Worm (Caenorhabditis elegans) whole organism, young adult: ENCODE data around the gene clh-1.

Source experiments
- B0019.2 ChIP-seq: fragments of 200-800 bp; sonication (Bioruptor generic); conservative IDR thresholded peaks from 2 replicates; pipeline ENCODE4 v1.3.6; 2022; ENCODE audit warnings: missing genetic modification reagents, missing genetic modification characterization, missing compliant biosample characterization
- F10E7.11 ChIP-seq: sonication (generic microtip); optimal IDR thresholded peaks from 2 replicates; lab custom pipeline; 2017; ENCODE audit warnings: mild to moderate bottlenecking, missing genetic modification characterization, moderate library complexity, missing compliant biosample characterization
- F33H1.4 ChIP-seq: fragments of 200-800 bp; sonication (Bioruptor generic); IDR thresholded peaks from 2 replicates; pipeline ENCODE4 v1.3.6; 2022; ENCODE audit warnings: missing genetic modification reagents, missing genetic modification characterization, missing compliant biosample characterization
- F49E8.2 ChIP-seq: sonication (generic microtip); optimal IDR thresholded peaks from 3 replicates; lab custom pipeline; 2017; ENCODE audit warnings: missing genetic modification characterization, mild to moderate bottlenecking, missing compliant biosample characterization, antibody characterized with exemption, moderate library complexity; ENCODE audit not compliant: insufficient read depth
- F57C9.4 ChIP-seq: sonication (generic microtip); optimal IDR thresholded peaks from 2 replicates; lab custom pipeline; 2017; ENCODE audit warnings: mild to moderate bottlenecking, missing genetic modification characterization, missing compliant biosample characterization
- K11D2.4 ChIP-seq: fragments of 200-800 bp; sonication (Bioruptor generic); IDR thresholded peaks from 2 replicates; pipeline ENCODE4 v1.3.6; 2022; ENCODE audit warnings: missing genetic modification reagents, missing genetic modification characterization, missing compliant biosample characterization
- K12H6.12 ChIP-seq: fragments of 200-800 bp; sonication (Bioruptor generic); optimal IDR thresholded peaks from 2 replicates; lab custom pipeline; 2018; ENCODE audit warnings: mild to moderate bottlenecking, missing genetic modification characterization, missing compliant biosample characterization
- Y53F4B.3 ChIP-seq: fragments of 200-800 bp; sonication (Bioruptor generic); IDR thresholded peaks from 2 replicates; pipeline ENCODE4 v1.3.6; 2022; ENCODE audit warnings: missing genetic modification reagents, missing genetic modification characterization, missing compliant biosample characterization
- Y56A3A.18 ChIP-seq: fragments of 200-800 bp; sonication (Bioruptor generic); IDR thresholded peaks from 2 replicates; pipeline ENCODE4 v1.3.6; 2022; ENCODE audit warnings: missing genetic modification reagents, missing genetic modification characterization, missing compliant biosample characterization
- Y67H2A.10 ChIP-seq: fragments of 200-800 bp; sonication (Bioruptor generic); conservative IDR thresholded peaks from 2 replicates; pipeline ENCODE4 v1.3.6; 2022; ENCODE audit warnings: missing genetic modification reagents, missing genetic modification characterization, missing compliant biosample characterization
- Y79H2A.3 ChIP-seq: fragments of 200-800 bp; sonication (Bioruptor generic); conservative IDR thresholded peaks from 2 replicates; pipeline ENCODE4 v1.3.6; 2022; ENCODE audit warnings: missing genetic modification reagents, missing genetic modification characterization, missing compliant biosample characterization
- akir-1 ChIP-seq: fragments of 200-800 bp; sonication (Bioruptor generic); optimal IDR thresholded peaks from 2 replicates; lab custom pipeline; 2018; ENCODE audit warnings: mild to moderate bottlenecking, missing genetic modification characterization, moderate library complexity, missing compliant biosample characterization
- aptf-2 ChIP-seq: fragments of 200-800 bp; sonication (Bioruptor generic); conservative IDR thresholded peaks from 2 replicates; pipeline ENCODE4 v1.3.6; 2022; ENCODE audit warnings: missing genetic modification reagents, missing genetic modification characterization, missing compliant biosample characterization
- athp-1 ChIP-seq: sonication (generic microtip); optimal IDR thresholded peaks from 2 replicates; lab custom pipeline; 2017; ENCODE audit warnings: mild to moderate bottlenecking, missing genetic modification characterization, missing compliant biosample characterization
- attf-5 ChIP-seq: fragments of 200-800 bp; sonication (Bioruptor generic); optimal IDR thresholded peaks from 2 replicates; lab custom pipeline; 2018; ENCODE audit warnings: mild to moderate bottlenecking, missing genetic modification characterization, missing compliant biosample characterization
- ceh-100 ChIP-seq: fragments of 200-800 bp; sonication (Bioruptor generic); IDR thresholded peaks from 2 replicates; pipeline ENCODE4 v1.3.6; 2022; ENCODE audit warnings: missing genetic modification reagents, missing genetic modification characterization, missing compliant biosample characterization
- chd-7 ChIP-seq: sonication (generic microtip); optimal IDR thresholded peaks from 2 replicates; lab custom pipeline; 2016; ENCODE audit warnings: mild to moderate bottlenecking, missing genetic modification characterization, moderate library complexity, missing compliant biosample characterization
- efl-1 ChIP-seq: fragments of 150-350 bp; optimal IDR thresholded peaks from 2 replicates; lab custom pipeline; 2014; ENCODE audit warnings: missing biosample characterization, missing genetic modification reagents, missing genetic modification characterization
- egl-18 ChIP-seq: fragments of 200-800 bp; sonication (Bioruptor generic); IDR thresholded peaks from 2 replicates; pipeline ENCODE4 v1.3.6; 2022; ENCODE audit warnings: missing genetic modification reagents, missing genetic modification characterization, missing compliant biosample characterization
- egl-44 ChIP-seq: fragments of 200-800 bp; sonication (Bioruptor generic); IDR thresholded peaks from 2 replicates; pipeline ENCODE4 v1.3.6; 2022; ENCODE audit warnings: missing genetic modification reagents, missing genetic modification characterization, missing compliant biosample characterization
- ets-4 ChIP-seq: fragments of 200-800 bp; sonication (Bioruptor generic); optimal IDR thresholded peaks from 2 replicates; lab custom pipeline; 2018; ENCODE audit warnings: mild to moderate bottlenecking, missing genetic modification characterization, missing compliant biosample characterization
- hlh-12 ChIP-seq: sonication (generic microtip); optimal IDR thresholded peaks from 2 replicates; lab custom pipeline; 2016; ENCODE audit warnings: missing genetic modification characterization, missing compliant biosample characterization
- hsf-1 ChIP-seq: fragments of 200-800 bp; sonication (Bioruptor generic); IDR thresholded peaks from 2 replicates; pipeline ENCODE4 v1.3.6; 2022; ENCODE audit warnings: missing genetic modification reagents, missing genetic modification characterization, missing compliant biosample characterization
- lag-1 ChIP-seq: fragments of 200-800 bp; sonication (Bioruptor generic); IDR thresholded peaks from 2 replicates; pipeline ENCODE4 v1.3.6; 2022; ENCODE audit warnings: missing genetic modification reagents, missing genetic modification characterization, missing compliant biosample characterization
- madf-10 ChIP-seq: sonication (generic microtip); optimal IDR thresholded peaks from 2 replicates; lab custom pipeline; 2016; ENCODE audit warnings: mild to moderate bottlenecking, missing genetic modification characterization, missing compliant biosample characterization
- mxl-1 ChIP-seq: sonication (generic microtip); optimal IDR thresholded peaks from 2 replicates; lab custom pipeline; 2016; ENCODE audit warnings: missing genetic modification characterization, missing compliant biosample characterization
- nhr-179 ChIP-seq: sonication (generic microtip); optimal IDR thresholded peaks from 2 replicates; lab custom pipeline; 2016; ENCODE audit warnings: mild to moderate bottlenecking, missing genetic modification characterization, missing compliant biosample characterization
- rcor-1 ChIP-seq: fragments of 200-800 bp; sonication (Bioruptor generic); IDR thresholded peaks from 2 replicates; pipeline ENCODE4 v1.3.6; 2022; ENCODE audit warnings: missing genetic modification reagents, missing genetic modification characterization, missing compliant biosample characterization
- sea-2 ChIP-seq: fragments of 200-800 bp; sonication (Bioruptor generic); IDR thresholded peaks from 2 replicates; pipeline ENCODE4 v1.3.6; 2022; ENCODE audit warnings: missing genetic modification characterization, missing compliant biosample characterization
- snpc-1.1 ChIP-seq: sonication (generic microtip); optimal IDR thresholded peaks from 2 replicates; lab custom pipeline; 2017; ENCODE audit warnings: missing genetic modification characterization, mild to moderate bottlenecking, missing compliant biosample characterization, antibody characterized with exemption, moderate library complexity, missing genotype, missing genetic modification reagents; ENCODE audit not compliant: insufficient read depth
- snpc-1.3 ChIP-seq: sonication (generic microtip); optimal IDR thresholded peaks from 2 replicates; lab custom pipeline; 2017; ENCODE audit warnings: missing genetic modification characterization, mild to moderate bottlenecking, missing compliant biosample characterization, antibody characterized with exemption, moderate library complexity, missing genotype, missing genetic modification reagents; ENCODE audit not compliant: insufficient read depth
- snpc-4 ChIP-seq, 5 experiments: fragments of 150-350 bp in 1 of 5; sonication (generic microtip) in 4 of 5; optimal IDR thresholded peaks; 2 replicates each; lab custom pipeline; 2014 to 2018; ENCODE audit warnings: missing genetic modification characterization in 5 of 5, missing biosample characterization in 3 of 5, antibody characterized with exemption in 2 of 5, mild to moderate bottlenecking in 2 of 5, missing compliant biosample characterization in 2 of 5, missing genotype in 2 of 5, moderate library complexity in 2 of 5, missing genetic modification reagents in 1 of 5
- somi-1 ChIP-seq: fragments of 200-800 bp; sonication (Bioruptor generic); optimal IDR thresholded peaks from 2 replicates; lab custom pipeline; 2018; ENCODE audit warnings: mild to moderate bottlenecking, missing genetic modification characterization, missing compliant biosample characterization
- tlf-1 ChIP-seq: fragments of 200-800 bp; sonication (Bioruptor generic); optimal IDR thresholded peaks from 2 replicates; lab custom pipeline; 2018; ENCODE audit warnings: mild to moderate bottlenecking, missing genetic modification characterization, missing compliant biosample characterization
- unc-130 ChIP-seq: sonication (generic microtip); optimal IDR thresholded peaks from 2 replicates; lab custom pipeline; 2016; ENCODE audit warnings: missing genetic modification reagents, missing genetic modification characterization, missing compliant biosample characterization
- unc-62 ChIP-seq: fragments of 150-350 bp; optimal IDR thresholded peaks from 2 replicates; lab custom pipeline; 2014; ENCODE audit warnings: missing biosample characterization, missing genetic modification reagents, missing genetic modification characterization
- xnd-1 ChIP-seq: sonication (generic microtip); optimal IDR thresholded peaks from 2 replicates; lab custom pipeline; 2016; ENCODE audit warnings: missing genotype, missing genetic modification reagents, missing genetic modification characterization, missing compliant biosample characterization
- zfh-2 ChIP-seq: fragments of 200-800 bp; sonication (Bioruptor generic); conservative IDR thresholded peaks from 2 replicates; pipeline ENCODE4 v1.3.6; 2022; ENCODE audit warnings: missing genetic modification reagents, missing genetic modification characterization, missing compliant biosample characterization
- zim-3 ChIP-seq: sonication (generic microtip); optimal IDR thresholded peaks from 2 replicates; lab custom pipeline; 2017; ENCODE audit warnings: mild to moderate bottlenecking, missing genetic modification characterization, moderate library complexity, missing compliant biosample characterization
- ztf-25 ChIP-seq: fragments of 200-800 bp; sonication (Bioruptor generic); IDR thresholded peaks from 2 replicates; pipeline ENCODE4 v1.3.6; 2022; ENCODE audit warnings: missing genetic modification reagents, missing genetic modification characterization, missing compliant biosample characterization

Gene clh-1

DNA sequence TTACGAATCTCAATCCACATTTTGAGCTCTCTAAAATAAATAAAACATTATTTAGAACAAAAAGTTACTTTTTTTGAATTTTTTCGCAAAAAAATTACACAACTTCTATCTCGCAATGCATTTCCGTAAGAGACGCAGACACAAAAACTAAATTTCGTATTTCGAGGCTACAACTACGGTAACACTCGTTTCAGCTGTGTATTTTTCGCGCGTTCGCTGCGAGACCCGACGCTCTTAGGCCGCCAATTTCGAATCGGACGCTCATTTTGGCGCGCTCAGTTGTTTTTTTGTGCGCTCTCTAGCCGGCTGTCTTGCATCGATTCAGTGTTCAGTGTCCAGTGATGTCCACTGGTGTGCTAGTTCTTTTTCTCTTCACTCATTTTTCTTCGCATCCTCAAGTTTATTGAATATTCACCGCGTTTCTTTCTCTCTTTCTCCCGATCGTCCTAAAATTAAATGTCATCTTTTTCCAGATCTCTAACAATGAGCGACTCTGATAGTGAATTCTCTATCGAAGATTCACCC lies 18.5 kb upstream of the clh-1 start, which contains the start of the genes npp-3 and top-2 (continued):
- TF ChIP-seq F10E7.11 (tag; lab: Kevin White, UChicago) (no peak), F57C9.4 (tag; lab: Kevin White, UChicago) (no peak), snpc-1.1 (peak; percentile 39), mxl-1 (tag; lab: Kevin White, UChicago) (no peak), F49E8.2 (tag; lab: Kevin White, UChicago) (peak; percentile 91), hsf-1 (GFP tag; lab: Robert Waterston, UW) (peak; percentile 90), Y53F4B.3 (GFP tag; lab: Robert Waterston, UW) (no peak), egl-44 (GFP tag; lab: Robert Waterston, UW) (0 out of 2 replicates have a peak, but pooled peaks have one; percentile 27), K11D2.4 (GFP tag; lab: Robert Waterston, UW) (peak; percentile 76), ztf-25 (GFP tag; lab: Robert Waterston, UW) (0 out of 2 replicates have a peak, but pooled peaks have one; percentile 11), sea-2 (GFP tag; lab: Robert Waterston, UW) (no peak), snpc-1.3 (tag; lab: Kevin White, UChicago) (peak; percentile 88), ceh-100 (GFP tag; lab: Robert Waterston, UW) (peak; percentile 88), egl-18 (0 out of 2 replicates have a peak, but pooled peaks have one; percentile 41), xnd-1 (peak; percentile 95), hlh-12 (tag; lab: Kevin White, UChicago) (no peak), K12H6.12 (tag; lab: Kevin White, UChicago) (peak; percentile 84), tlf-1 (GFP tag; lab: Kevin White, UChicago) (peak; percentile 97), ets-4 (GFP tag; lab: Kevin White, UChicago) (no peak), chd-7 (tag; lab: Kevin White, UChicago) (peak; percentile 35), B0019.2 (GFP tag; lab: Robert Waterston, UW) (peak; percentile 94), aptf-2 (peak; percentile 81), unc-62 (GFP tag; lab: Kevin White, UChicago) (no peak), rcor-1 (GFP tag; lab: Robert Waterston, UW) (peak; percentile 95), Y56A3A.18 (GFP tag; lab: Robert Waterston, UW) (0 out of 2 replicates have a peak, but pooled peaks have one; percentile 37), zfh-2 (GFP tag; lab: Robert Waterston, UW) (peak; percentile 79), akir-1 (no peak), F33H1.4 (peak; percentile 99), athp-1 (tag; lab: Kevin White, UChicago) (peak; percentile 95), lag-1 (GFP tag; lab: Robert Waterston, UW) (no peak), efl-1 (GFP tag; lab: Kevin White, UChicago) (peak; percentile 98), attf-5 (GFP tag; lab: Kevin White, UChicago) (peak; percentile 97), madf-10 (tag; lab: Kevin White, UChicago) (peak; percentile 88), Y67H2A.10 (GFP tag; lab: Robert Waterston, UW) (peak; percentile 90), snpc-4 (GFP tag; optimal IDR thresholded peaks at IDR 0.05; lab: Kevin White, UChicago) (peak; percentile 55), snpc-4 (tag; optimal IDR thresholded peaks at IDR 0.05; lab: Kevin White, UChicago) (peak; percentile 52 to 87 (median 81)), unc-130 (GFP tag; lab: Kevin White, UChicago) (peak; percentile 93), somi-1 (GFP tag; lab: Kevin White, UChicago) (peak; percentile 70), zim-3 (no peak), nhr-179 (tag; lab: Kevin White, UChicago) (no peak), Y79H2A.3 (0 out of 2 replicates have a peak, but pooled peaks have one; percentile 63)
